Fruit fly (Drosophila melanogaster) whole organism, embryonic: ENCODE measurements around the gene CG42494.
A peak's percentile ranks its signal among the peaks of the same experiment; 100 is the strongest.

Experiments
- Bgb ChIP-seq: fragments of 200-800 bp; sonication (Bioruptor generic); IDR thresholded peaks from 2 replicates; pipeline ENCODE4 v1.3.6; 2022; ENCODE audit warnings: missing biosample characterization, missing genetic modification characterization; ENCODE audit not compliant: partially characterized antibody
- CG7745 ChIP-seq: fragments of 200-800 bp; sonication (Bioruptor generic); optimal IDR thresholded peaks from 2 replicates; lab custom pipeline; 2018; ENCODE audit warnings: missing biosample characterization, mild to moderate bottlenecking, missing genetic modification characterization, moderate library complexity
- NC2α ChIP-seq: fragments of 200-800 bp; sonication (Bioruptor generic); optimal IDR thresholded peaks from 2 replicates; lab custom pipeline; 2016; ENCODE audit warnings: missing biosample characterization, missing genetic modification characterization
- Sry-β ChIP-seq: fragments of 200-800 bp; sonication (Bioruptor generic); optimal IDR thresholded peaks from 2 replicates; lab custom pipeline; 2018; ENCODE audit warnings: missing biosample characterization, mild to moderate bottlenecking, missing genetic modification characterization, moderate library complexity
- chm ChIP-seq: fragments of 200-800 bp; sonication (Bioruptor generic); IDR thresholded peaks from 2 replicates; pipeline ENCODE4 v1.3.6; 2022; ENCODE audit warnings: missing biosample characterization, missing genetic modification characterization
- otp ChIP-seq: fragments of 200-800 bp; sonication (Bioruptor generic); IDR thresholded peaks from 3 replicates; pipeline ENCODE4, ENCODE4 v1.3.6; 2022; ENCODE audit warnings: missing biosample characterization, missing genetic modification characterization

dm6 chr3L:3223390-3223914 lies 39.2 kb downstream of the CG42494 start:
- TF ChIP-seq Sry-β (GFP tag; lab: Kevin White, UChicago) (no peak), Bgb (GFP tag; lab: Robert Waterston, UW) (no peak), otp (no peak), NC2α (GFP tag; lab: Kevin White, UChicago) (no peak), chm (GFP tag; lab: Robert Waterston, UW) (peak; percentile 49), CG7745 (no peak)
